Worm (Caenorhabditis elegans) whole organism, L1 larva: ENCODE results near the gene C50F4.8.

Experiments
- C34B4.2 ChIP-seq: sonication (generic microtip); optimal IDR thresholded peaks from 2 replicates; lab custom pipeline; 2017; ENCODE audit warnings: mild to moderate bottlenecking, missing genetic modification characterization, missing compliant biosample characterization
- ama-1 ChIP-seq: fragments of 150-350 bp; optimal IDR thresholded peaks from 2 replicates; lab custom pipeline; 2014
- lin-13 ChIP-seq: fragments of 150-350 bp; optimal IDR thresholded peaks from 2 replicates; lab custom pipeline; 2014; ENCODE audit warnings: missing biosample characterization, missing genetic modification reagents, missing genetic modification characterization
- lin-39 ChIP-seq: fragments of 150-350 bp; optimal IDR thresholded peaks from 2 replicates; lab custom pipeline; 2014; ENCODE audit warnings: missing biosample characterization, missing genetic modification reagents, missing genetic modification characterization
- nhr-71 ChIP-seq: sonication (generic microtip); optimal IDR thresholded peaks from 2 replicates; lab custom pipeline; 2016; ENCODE audit warnings: mild to moderate bottlenecking, missing genetic modification characterization, moderate library complexity, missing compliant biosample characterization
- nhr-90 ChIP-seq: sonication (generic microtip); optimal IDR thresholded peaks from 2 replicates; lab custom pipeline; 2016; ENCODE audit warnings: mild to moderate bottlenecking, missing genetic modification characterization, missing compliant biosample characterization; ENCODE audit not compliant: poor library complexity
- sptf-1 ChIP-seq: fragments of 150-350 bp; optimal IDR thresholded peaks from 2 replicates; lab custom pipeline; 2014; ENCODE audit warnings: missing biosample characterization, missing genetic modification characterization
- swsn-7 ChIP-seq: sonication (generic microtip); optimal IDR thresholded peaks from 2 replicates; lab custom pipeline; 2016; ENCODE audit warnings: missing genetic modification characterization, missing compliant biosample characterization
- ztf-11 ChIP-seq, 2 experiments: sonication (generic microtip); optimal IDR thresholded peaks; 2 replicates each; lab custom pipeline; 2016 to 2017; ENCODE audit warnings: missing genetic modification characterization in 2 of 2, missing biosample characterization in 1 of 2, missing compliant biosample characterization in 1 of 2

DNA sequence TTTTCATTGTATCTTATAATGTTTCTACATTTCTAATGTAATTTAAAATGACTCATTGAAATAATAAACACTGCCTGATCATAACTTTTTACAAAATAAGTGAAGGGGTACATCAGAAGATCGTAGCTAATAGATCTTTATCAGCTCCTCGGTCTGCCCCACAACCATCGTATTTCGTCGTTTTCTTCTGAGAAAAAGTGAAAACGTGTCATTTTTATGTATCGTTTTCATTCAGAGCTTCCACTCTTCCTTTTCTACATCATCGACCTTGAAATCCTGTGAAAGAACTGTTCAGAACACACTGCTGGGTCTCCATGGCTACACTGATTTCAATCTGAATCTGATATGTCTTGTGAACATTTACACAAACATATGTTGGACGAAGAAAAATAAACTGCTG lies 19.4 kb downstream of the C50F4.8 start:
- TF ChIP-seq lin-13 (GFP tag; lab: Kevin White, UChicago) (no peak), swsn-7 (no peak), sptf-1 (tag; lab: Kevin White, UChicago) (no peak), nhr-71 (tag; lab: Kevin White, UChicago) (no peak), lin-39 (tag; lab: Kevin White, UChicago) (no peak), nhr-90 (tag; lab: Kevin White, UChicago) (no peak), ama-1 (no peak), ztf-11 (tag; optimal IDR thresholded peaks at IDR 0.05; lab: Kevin White, UChicago) (no peak), C34B4.2 (tag; lab: Kevin White, UChicago) (no peak)
